Worm (Caenorhabditis elegans): ENCODE measurements around the gene Y26G10.1.

ce11 chrV:17739801-17740200 is 44.1 kb upstream of the Y26G10.1 start, which contains the start of gene cutl-4:
- TF ChIP-seq ceh-34 (tag; optimal IDR thresholded peaks at IDR 0.05): no peak
- no peak for TF ChIP-seq K02D7.2 (tag; optimal IDR thresholded peaks at IDR 0.05)
- TF ChIP-seq unc-86 (tag; optimal IDR thresholded peaks at IDR 0.05): no peak
- TF ChIP-seq pqm-1 (tag; optimal IDR thresholded peaks at IDR 0.05): no peak
- no peak for TF ChIP-seq rnt-1 (tag; optimal IDR thresholded peaks at IDR 0.05)
- TF ChIP-seq nhr-11 (tag; optimal IDR thresholded peaks at IDR 0.05): no peak
- TF ChIP-seq tbx-2 (tag; optimal IDR thresholded peaks at IDR 0.05): no peak
- TF ChIP-seq ama-1 (optimal IDR thresholded peaks at IDR 0.05): no peak

Data from whole organism, late embryonic.